Worm (Caenorhabditis elegans): Measurements from ENCODE around the gene tag-241.

The tag-241 gene

DNA sequence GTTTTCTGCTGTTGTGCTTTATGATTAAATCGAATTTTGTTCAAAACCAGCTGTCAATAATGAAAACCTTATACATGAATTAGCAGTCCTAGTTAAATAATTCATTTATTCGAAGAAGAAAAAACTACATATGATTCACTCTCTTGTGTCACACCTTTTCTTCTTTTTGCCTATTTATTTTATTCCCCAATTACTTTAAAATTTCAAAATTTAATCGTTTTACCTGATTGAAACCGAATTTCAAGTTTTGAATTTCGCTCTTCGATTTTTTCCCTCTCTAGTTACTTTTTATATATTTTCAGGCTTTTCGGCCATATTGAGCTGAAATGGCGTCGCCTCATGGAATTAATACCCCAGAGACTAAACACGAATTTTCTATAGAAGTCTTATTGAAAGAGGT is 28.7 kb downstream of the tag-241 start, which contains the start of gene xtr-1:
Gene xtr-1, plus strand, starts transcription at position 301 of the 400 bp plus-strand sequence.
- TF ChIP-seq mdl-1 (tag; optimal IDR thresholded peaks at IDR 0.05) (no peak), nhr-129 (tag; optimal IDR thresholded peaks at IDR 0.05) (no peak), lin-39 (tag; optimal IDR thresholded peaks at IDR 0.05) (no peak), elt-1 (tag; optimal IDR thresholded peaks at IDR 0.05) (no peak), elt-3 (tag; optimal IDR thresholded peaks at IDR 0.05) (no peak), Y55F3AM.14 (GFP tag; optimal IDR thresholded peaks at IDR 0.05) (no peak), egl-27 (tag; optimal IDR thresholded peaks at IDR 0.05) (no peak), ceh-82 (tag; optimal IDR thresholded peaks at IDR 0.05) (no peak), unc-62 (GFP tag; optimal IDR thresholded peaks at IDR 0.05) (no peak), nhr-21 (tag; optimal IDR thresholded peaks at IDR 0.05) (no peak), snpc-4 (tag; optimal IDR thresholded peaks at IDR 0.05) (no peak), nhr-237 (tag; optimal IDR thresholded peaks at IDR 0.05) (no peak), alr-1 (tag; optimal IDR thresholded peaks at IDR 0.05) (no peak), nhr-10 (tag; optimal IDR thresholded peaks at IDR 0.05) (no peak), nhr-25 (tag; optimal IDR thresholded peaks at IDR 0.05) (no peak), F13H6.1 (tag; optimal IDR thresholded peaks at IDR 0.05) (no peak)

DNA sequence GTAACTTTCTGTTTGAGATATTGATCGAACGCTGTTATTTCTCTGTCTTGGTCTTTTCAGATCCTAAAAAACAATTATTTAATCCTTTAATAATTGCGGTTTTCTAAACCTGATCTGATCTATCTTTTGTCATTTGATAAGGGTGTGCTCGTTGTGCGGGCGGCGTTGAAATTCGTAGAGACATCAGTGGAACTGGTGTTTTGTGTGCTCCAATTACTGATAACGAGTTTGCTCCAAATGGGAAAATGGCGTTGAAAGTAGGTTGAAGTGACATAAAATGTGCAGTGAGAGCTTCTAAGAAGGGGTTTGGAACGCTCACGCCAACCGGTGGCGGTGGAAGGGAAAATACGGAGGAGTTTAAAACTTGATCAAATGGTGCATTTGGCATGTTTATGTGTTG is 30.6 kb downstream of the tag-241 start:
- TF ChIP-seq nhr-129 (tag; optimal IDR thresholded peaks at IDR 0.05) (no peak), fos-1 (tag; optimal IDR thresholded peaks at IDR 0.05) (peak; percentile 21)

DNA sequence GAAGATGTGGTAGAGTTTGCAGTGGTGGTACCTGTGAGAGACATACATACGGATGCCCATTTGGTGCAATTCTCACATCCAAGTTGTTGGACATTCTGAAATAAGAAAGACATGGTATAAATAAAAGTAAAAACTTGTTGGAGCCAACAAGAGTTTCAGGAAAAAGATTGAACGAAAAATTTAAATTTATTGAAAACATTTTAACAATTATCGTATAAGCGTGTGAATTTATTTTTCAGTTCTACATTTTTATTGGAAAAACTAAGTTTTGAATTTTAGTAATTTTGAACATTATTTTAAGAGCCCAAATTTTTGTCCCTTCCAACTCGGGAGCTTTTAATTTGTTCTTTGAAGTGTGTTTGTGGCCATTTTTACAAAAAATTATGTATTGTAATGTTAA is 31.1 kb downstream of the tag-241 start, which contains the start of gene F54F7.8:
Gene F54F7.8, minus strand, starts transcription at position 101 of the 400 bp plus-strand sequence.
- no peak for TF ChIP-seq nhr-10 (tag; optimal IDR thresholded peaks at IDR 0.05)

DNA sequence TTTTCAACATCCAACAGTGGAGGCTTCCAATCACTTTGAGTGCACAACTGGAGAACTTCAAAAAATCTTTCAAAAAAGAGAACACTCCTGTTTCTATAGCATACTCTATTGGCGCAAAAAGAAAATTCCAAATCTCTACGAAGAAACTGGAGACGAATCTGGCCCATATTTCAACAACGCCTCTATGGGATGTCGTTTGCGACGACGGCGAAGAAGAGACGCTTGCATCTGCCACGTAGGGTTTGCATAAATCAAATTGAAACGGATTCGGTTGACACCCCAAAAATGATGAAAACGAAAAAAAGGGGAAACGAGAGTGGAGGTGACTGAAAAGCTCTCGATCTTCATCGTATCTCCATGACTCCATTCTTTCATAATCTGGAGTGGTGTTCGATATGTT is 32.4 kb downstream of the tag-241 start:
- TF ChIP-seq mdl-1 (tag; optimal IDR thresholded peaks at IDR 0.05) (no peak), egl-27 (tag; optimal IDR thresholded peaks at IDR 0.05) (no peak), nhr-21 (tag; optimal IDR thresholded peaks at IDR 0.05) (no peak), elt-3 (tag; optimal IDR thresholded peaks at IDR 0.05) (no peak), ztf-11 (tag; optimal IDR thresholded peaks at IDR 0.05) (no peak), zag-1 (tag; optimal IDR thresholded peaks at IDR 0.05) (no peak), nhr-6 (tag; optimal IDR thresholded peaks at IDR 0.05) (no peak), nhr-23 (tag; optimal IDR thresholded peaks at IDR 0.05) (no peak), fos-1 (tag; optimal IDR thresholded peaks at IDR 0.05) (no peak), sem-4 (tag; optimal IDR thresholded peaks at IDR 0.05) (no peak), mbf-1 (tag; optimal IDR thresholded peaks at IDR 0.05) (no peak), mab-5 (tag; optimal IDR thresholded peaks at IDR 0.05) (no peak), ztf-1 (GFP tag; conservative IDR thresholded peaks at IDR 0.05) (no peak), unc-55 (GFP tag; optimal IDR thresholded peaks at IDR 0.05) (no peak), nhr-25 (tag; optimal IDR thresholded peaks at IDR 0.05) (no peak), snpc-4 (tag; optimal IDR thresholded peaks at IDR 0.05) (no peak), ceh-16 (tag; optimal IDR thresholded peaks at IDR 0.05) (no peak), lin-13 (GFP tag; optimal IDR thresholded peaks at IDR 0.05) (no peak), R02D3.7 (tag; optimal IDR thresholded peaks at IDR 0.05) (no peak), nhr-77 (tag; optimal IDR thresholded peaks at IDR 0.05) (no peak)

DNA sequence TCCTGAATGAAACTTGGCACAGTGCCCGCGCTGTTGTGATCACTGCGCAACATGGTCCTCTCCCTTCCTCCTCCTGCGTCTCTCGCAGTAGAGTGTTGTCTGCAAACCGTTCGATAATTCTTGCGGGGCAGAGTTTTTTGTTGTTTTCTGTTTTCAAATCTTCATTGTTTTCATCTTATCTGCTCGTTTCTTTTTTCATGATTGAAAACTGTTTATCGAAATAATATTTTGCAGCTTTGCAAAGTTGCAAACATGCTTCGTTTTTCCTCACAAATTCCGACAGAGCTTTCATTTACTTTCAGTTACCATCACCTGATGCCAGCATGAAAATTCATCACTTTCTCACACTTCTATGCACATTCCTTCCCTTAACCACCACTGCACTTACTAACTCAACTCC is 33.4 kb downstream of the tag-241 start, which contains the start of gene mes-1:
Gene mes-1, plus strand, starts transcription at position 301 of the 400 bp plus-strand sequence.
- no peak for TF ChIP-seq Y55F3AM.14 (GFP tag; optimal IDR thresholded peaks at IDR 0.05)

DNA sequence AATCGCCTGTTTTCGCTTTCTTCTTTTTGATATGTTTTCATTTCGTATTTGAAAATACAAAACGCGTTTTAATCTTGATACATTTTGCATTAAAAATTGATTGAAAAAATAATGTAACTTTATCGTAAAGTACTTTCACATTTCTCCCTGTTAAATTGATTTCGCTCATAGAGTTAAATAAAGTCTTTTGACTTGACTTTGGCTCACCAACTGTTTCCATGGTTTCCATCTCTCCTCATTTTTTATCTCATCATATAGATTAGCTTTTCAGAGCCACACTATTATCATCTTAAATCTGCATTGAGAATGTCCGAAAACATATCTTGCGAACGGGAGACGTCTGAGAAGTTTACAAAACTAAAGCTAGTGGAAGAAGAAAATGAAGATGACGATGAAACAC is 39.5 kb downstream of the tag-241 start, which contains the start of gene F54F7.10:
Gene F54F7.10, plus strand, starts transcription at position 301 of the 400 bp plus-strand sequence.
- no peak for TF ChIP-seq unc-62 (GFP tag; optimal IDR thresholded peaks at IDR 0.05)
- no peak for TF ChIP-seq unc-55 (GFP tag; optimal IDR thresholded peaks at IDR 0.05)
- TF ChIP-seq nhr-129 (tag; optimal IDR thresholded peaks at IDR 0.05) = no peak
- no peak for TF ChIP-seq C34F6.9 (tag; optimal IDR thresholded peaks at IDR 0.05)
- TF ChIP-seq lin-11 (tag; optimal IDR thresholded peaks at IDR 0.05) = no peak
- no peak for TF ChIP-seq mbf-1 (tag; optimal IDR thresholded peaks at IDR 0.05)
- TF ChIP-seq ZK546.5 (tag; optimal IDR thresholded peaks at IDR 0.05) = no peak
- TF ChIP-seq egl-27 (tag; optimal IDR thresholded peaks at IDR 0.05) = no peak
- TF ChIP-seq zag-1 (tag; optimal IDR thresholded peaks at IDR 0.05) = no peak

Measured in whole organism, L2 larva.